Worm (Caenorhabditis elegans) whole organism, mixed stage, embryonic: ENCODE measurements around the gene fbxc-18.
"Not testable (repeated sequence)": the region's sequence is repeated elsewhere in the genome, so short reads cannot be mapped to it uniquely, and the experiment has no call there.

Source experiments
- M03D4.4 ChIP-seq: sonication (generic microtip); optimal IDR thresholded peaks from 2 replicates; lab custom pipeline; 2017; ENCODE audit warnings: mild to moderate bottlenecking, missing genetic modification characterization, missing compliant biosample characterization
- elt-3 ChIP-seq: fragments of 150-350 bp; optimal IDR thresholded peaks from 2 replicates; lab custom pipeline; 2014; ENCODE audit warnings: missing biosample characterization, missing genetic modification characterization
- ham-2 ChIP-seq: fragments of 200-800 bp; sonication (Bioruptor generic); optimal IDR thresholded peaks from 2 replicates; lab custom pipeline; 2018; ENCODE audit warnings: mild to moderate bottlenecking, missing genetic modification characterization, missing compliant biosample characterization
- lin-13 ChIP-seq: fragments of 150-350 bp; optimal IDR thresholded peaks from 2 replicates; lab custom pipeline; 2014; ENCODE audit warnings: missing biosample characterization, missing genetic modification characterization
- lsy-2 ChIP-seq: fragments of 150-350 bp; optimal IDR thresholded peaks from 2 replicates; lab custom pipeline; 2014; ENCODE audit warnings: missing biosample characterization, missing genetic modification characterization
- nhr-12 ChIP-seq: fragments of 150-350 bp; optimal IDR thresholded peaks from 2 replicates; lab custom pipeline; 2014; ENCODE audit warnings: missing biosample characterization, missing genetic modification characterization
- nhr-237 ChIP-seq: fragments of 150-350 bp; optimal IDR thresholded peaks from 2 replicates; lab custom pipeline; 2014; ENCODE audit warnings: missing biosample characterization, missing genetic modification characterization
- pha-4 ChIP-seq: fragments of 150-350 bp; optimal IDR thresholded peaks from 2 replicates; lab custom pipeline; 2018; ENCODE audit warnings: missing biosample characterization, missing genetic modification reagents, missing genetic modification characterization
- snpc-4 ChIP-seq: fragments of 150-350 bp; optimal IDR thresholded peaks from 2 replicates; lab custom pipeline; 2014; ENCODE audit warnings: missing biosample characterization, missing genetic modification characterization
- unc-39 ChIP-seq: fragments of 150-350 bp; optimal IDR thresholded peaks from 2 replicates; lab custom pipeline; 2014; ENCODE audit warnings: missing biosample characterization, missing genetic modification characterization
- unc-62 ChIP-seq: fragments of 150-350 bp; optimal IDR thresholded peaks from 2 replicates; lab custom pipeline; 2014; ENCODE audit warnings: missing biosample characterization, missing genetic modification reagents, missing genetic modification characterization
- zip-8 ChIP-seq: fragments of 150-350 bp; optimal IDR thresholded peaks from 2 replicates; lab custom pipeline; 2014; ENCODE audit warnings: missing biosample characterization, missing genetic modification characterization
- ztf-11 ChIP-seq: fragments of 150-350 bp; optimal IDR thresholded peaks from 2 replicates; lab custom pipeline; 2014; ENCODE audit warnings: missing biosample characterization, missing genetic modification characterization

DNA sequence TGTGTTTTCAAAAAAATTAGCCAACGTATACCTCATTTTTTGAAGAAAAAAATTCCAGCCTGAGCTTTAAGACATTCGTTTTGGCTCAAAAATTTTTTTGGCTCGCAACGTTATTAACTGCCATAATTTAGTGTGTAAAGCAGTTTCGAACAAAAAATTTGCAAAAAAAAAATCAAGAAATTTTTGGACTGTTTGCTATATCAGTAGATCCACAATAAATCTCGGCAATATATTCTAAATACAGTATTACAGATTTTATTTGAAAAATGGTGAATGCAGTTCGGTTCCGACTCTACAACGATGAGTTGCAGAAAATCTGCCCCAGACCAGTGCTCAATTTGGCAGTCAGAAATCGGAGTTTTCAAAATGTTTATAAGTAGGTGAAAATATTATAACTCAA, 1.2 kb upstream of the fbxc-18 start, which contains the start of gene C32B5.6:
- not testable (repeated sequence) for TF ChIP-seq unc-39 (tag; lab: Kevin White, UChicago); snpc-4 (tag; lab: Kevin White, UChicago); pha-4; unc-62 (GFP tag; lab: Kevin White, UChicago); lsy-2; lin-13 (tag; lab: Kevin White, UChicago); zip-8 (tag; lab: Kevin White, UChicago); nhr-12 (tag; lab: Kevin White, UChicago); elt-3 (tag; lab: Kevin White, UChicago); nhr-237 (tag; lab: Kevin White, UChicago); ztf-11; M03D4.4 (tag; lab: Kevin White, UChicago); ham-2
